Worm (Caenorhabditis elegans): Measurements from ENCODE around the gene str-113.

Gene str-113

ce11 chrV:3697071-3697470 lies 30.3 kb upstream of the str-113 start (continued):
- no peak for TF ChIP-seq lir-1 (GFP tag; conservative IDR thresholded peaks at IDR 0.05)
- TF ChIP-seq rpc-1 (optimal IDR thresholded peaks at IDR 0.05): no peak
- TF ChIP-seq rpc-1 (tag; optimal IDR thresholded peaks at IDR 0.05): no peak
- no peak for TF ChIP-seq lin-35 (GFP tag; optimal IDR thresholded peaks at IDR 0.05)
- no peak for TF ChIP-seq egrh-3 (GFP tag; IDR thresholded peaks at IDR 0.05)
- TF ChIP-seq nhr-80 (tag; optimal IDR thresholded peaks at IDR 0.05): peak; percentile 91
- no peak for TF ChIP-seq ceh-27 (GFP tag; optimal IDR thresholded peaks at IDR 0.05)
- no peak for TF ChIP-seq ZK185.1 (tag; optimal IDR thresholded peaks at IDR 0.05; ENCODE audit: poor library complexity, severe bottlenecking)
- no peak for TF ChIP-seq B0035.1 (tag; optimal IDR thresholded peaks at IDR 0.05)
- peak; percentile 22 for TF ChIP-seq unc-62 (GFP tag; optimal IDR thresholded peaks at IDR 0.05)
- peak; percentile 59 for TF ChIP-seq atf-7 (tag; optimal IDR thresholded peaks at IDR 0.05)
- no peak for TF ChIP-seq F39B2.1 (GFP tag; IDR thresholded peaks at IDR 0.05)
- no peak for TF ChIP-seq B0261.1 (tag; optimal IDR thresholded peaks at IDR 0.05)
- TF ChIP-seq F33H1.4 (GFP tag; IDR thresholded peaks at IDR 0.05): no peak
- TF ChIP-seq pbrm-1 (GFP tag; IDR thresholded peaks at IDR 0.05): no peak
- TF ChIP-seq lsl-1 (GFP tag; optimal IDR thresholded peaks at IDR 0.05): no peak
- no peak for TF ChIP-seq snpc-1.3 (tag; optimal IDR thresholded peaks at IDR 0.05; ENCODE audit: insufficient read depth)
- TF ChIP-seq K12H6.12 (tag; optimal IDR thresholded peaks at IDR 0.05): no peak
- no peak for TF ChIP-seq Y95B8A.8 (GFP tag; IDR thresholded peaks at IDR 0.05)
- TF ChIP-seq C17E4.6 (GFP tag; IDR thresholded peaks at IDR 0.05): no peak
- no peak for TF ChIP-seq B0019.2 (GFP tag; conservative IDR thresholded peaks at IDR 0.05)
- peak; percentile 20 for TF ChIP-seq ets-4 (GFP tag; optimal IDR thresholded peaks at IDR 0.05)
- TF ChIP-seq ztf-3 (GFP tag; optimal IDR thresholded peaks at IDR 0.05): no peak
- no peak for TF ChIP-seq mel-28 (tag; optimal IDR thresholded peaks at IDR 0.05; ENCODE audit: borderline replicate concordance)
- TF ChIP-seq cebp-2 (GFP tag; IDR thresholded peaks at IDR 0.05): no peak
- no peak for TF ChIP-seq sptf-2 (GFP tag; optimal IDR thresholded peaks at IDR 0.05)

DNA sequence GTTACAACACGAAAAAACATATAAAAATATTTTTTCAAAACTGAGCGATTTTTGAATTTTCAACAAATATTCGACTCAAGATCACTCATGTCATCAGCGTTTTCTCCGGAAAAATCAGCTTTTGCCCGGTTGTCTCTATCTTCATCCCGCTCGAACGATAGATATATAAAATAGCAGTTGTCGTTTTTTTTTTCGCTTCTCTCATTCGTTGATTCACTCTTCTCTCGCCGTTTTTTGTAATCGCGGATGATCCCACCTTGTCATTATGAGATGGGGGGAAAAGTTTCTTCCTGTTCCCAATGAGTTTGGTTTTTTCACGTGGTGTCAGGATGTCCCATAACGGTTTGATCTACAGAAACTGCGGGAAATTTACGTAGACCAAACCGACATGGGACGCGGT lies 28.5 kb upstream of the str-113 start:
- TF ChIP-seq mcd-1 (GFP tag; IDR thresholded peaks at IDR 0.05): no peak
- TF ChIP-seq B0019.2 (GFP tag; conservative IDR thresholded peaks at IDR 0.05): no peak
- no peak for TF ChIP-seq let-526 (GFP tag; IDR thresholded peaks at IDR 0.05)
- TF ChIP-seq lag-1 (GFP tag; IDR thresholded peaks at IDR 0.05): no peak
- no peak for TF ChIP-seq aptf-2 (GFP tag; conservative IDR thresholded peaks at IDR 0.05)
- TF ChIP-seq nhr-120 (GFP tag; IDR thresholded peaks at IDR 0.05): no peak

- TF ChIP-seq sea-2 (GFP tag; IDR thresholded peaks at IDR 0.05): no peak
- no peak for TF ChIP-seq lin-26 (GFP tag; IDR thresholded peaks at IDR 0.05)
Observed at ce11 chrV:3693657-3694056, 26.9 kb upstream of the str-113 start.

DNA sequence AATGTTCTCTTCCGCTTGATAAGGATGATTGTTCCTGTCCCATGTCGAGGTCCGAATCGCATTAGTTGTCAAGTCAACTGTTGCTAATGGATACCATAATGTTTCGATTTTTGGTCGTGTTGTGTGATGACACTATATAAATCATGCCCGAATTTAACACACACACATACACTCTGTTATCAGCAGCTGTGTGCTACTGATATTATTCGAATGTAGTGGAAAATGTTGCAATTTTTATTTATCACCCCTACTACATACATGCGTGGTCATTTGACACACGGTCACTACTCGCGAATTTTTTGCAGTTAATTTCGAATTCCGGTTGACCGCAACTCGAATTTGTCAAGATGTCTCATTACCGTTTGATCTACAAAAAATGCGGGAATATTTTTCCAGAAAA lies 25.8 kb upstream of the str-113 start:
- TF ChIP-seq ama-1 (optimal IDR thresholded peaks at IDR 0.05) (no peak), ama-1 (GFP tag; optimal IDR thresholded peaks at IDR 0.05) (no peak), nhr-80 (tag; optimal IDR thresholded peaks at IDR 0.05) (peak; percentile 1), ets-4 (GFP tag; optimal IDR thresholded peaks at IDR 0.05) (no peak)

ce11 chrV:3688733-3689132 lies 21.9 kb upstream of the str-113 start:
- peak; percentile 58 for TF ChIP-seq zfh-2 (GFP tag; conservative IDR thresholded peaks at IDR 0.05)
- no peak for TF ChIP-seq egl-18 (GFP tag; IDR thresholded peaks at IDR 0.05)
- peak; percentile 49; the same call in 1 of the 2 replicates for TF ChIP-seq hmg-1.2 (GFP tag; IDR thresholded peaks at IDR 0.05)
- TF ChIP-seq nfyb-1 (GFP tag; IDR thresholded peaks at IDR 0.05): 0 out of 2 replicates have a peak, but pooled peaks have one; percentile 50

Data from whole organism, young adult.